Fruit fly (Drosophila melanogaster) whole organism: ENCODE results near the gene asl.

ENCODE experiments used
- CG8478 ChIP-seq: fragments of >200 bp; optimal IDR thresholded peaks from 2 replicates; lab custom pipeline; 2018; ENCODE audit warnings: inconsistent platforms
- usp ChIP-seq: fragments of >200 bp; optimal IDR thresholded peaks from 2 replicates; lab custom pipeline; 2017; ENCODE audit warnings: missing biosample characterization, missing genetic modification characterization, mixed read lengths

dm6 chr3R:5570635-5571436 is 35.5 kb downstream of the asl start, which contains the start of gene CRMP:
- no peak for TF ChIP-seq CG8478 (lab: Kevin White, UChicago)
- no peak for TF ChIP-seq usp (GFP tag; lab: Kevin White, UChicago)
